Worm (Caenorhabditis elegans): ENCODE data around the gene taf-6.1.

Gene taf-6.1

DNA sequence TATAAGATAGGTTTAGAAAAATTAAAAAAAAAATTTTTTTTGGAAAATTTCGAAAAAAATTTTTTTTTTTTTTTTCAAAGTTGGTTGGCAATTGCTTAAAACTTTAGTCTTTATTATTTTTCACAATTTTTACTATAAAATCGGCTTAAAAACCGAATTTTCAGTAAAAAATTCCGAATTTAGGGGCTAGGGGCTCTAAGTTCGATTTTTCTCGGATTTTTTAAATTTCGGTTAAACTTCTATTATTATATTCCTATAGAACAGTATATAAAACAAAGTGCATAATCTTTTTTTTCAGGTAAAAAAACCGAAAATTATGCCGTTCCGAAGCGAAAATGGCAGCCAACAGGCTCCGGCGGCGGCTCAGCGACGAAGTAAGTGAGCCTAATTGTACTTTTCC, 8.7 kb downstream of the taf-6.1 start, which contains the start of gene pod-2:
Gene pod-2, plus strand, starts transcription at position 301 of the 400 bp plus-strand sequence.
- TF ChIP-seq ceh-16 (tag; optimal IDR thresholded peaks at IDR 0.05) = no peak
- no peak for TF ChIP-seq ztf-11 (tag; optimal IDR thresholded peaks at IDR 0.05)
- no peak for TF ChIP-seq mdl-1 (tag; optimal IDR thresholded peaks at IDR 0.05)
- TF ChIP-seq unc-55 (GFP tag; optimal IDR thresholded peaks at IDR 0.05) = no peak
- no peak for TF ChIP-seq ZK546.5 (tag; optimal IDR thresholded peaks at IDR 0.05)
- TF ChIP-seq ztf-1 (GFP tag; conservative IDR thresholded peaks at IDR 0.05) = no peak
- TF ChIP-seq F13H6.1 (tag; optimal IDR thresholded peaks at IDR 0.05) = no peak
- no peak for TF ChIP-seq lin-11 (tag; optimal IDR thresholded peaks at IDR 0.05)
- TF ChIP-seq egl-27 (tag; optimal IDR thresholded peaks at IDR 0.05) = no peak
- TF ChIP-seq Y55F3AM.14 (GFP tag; optimal IDR thresholded peaks at IDR 0.05) = no peak
- no peak for TF ChIP-seq ama-1 (optimal IDR thresholded peaks at IDR 0.05)
- TF ChIP-seq mbf-1 (tag; optimal IDR thresholded peaks at IDR 0.05) = no peak
- TF ChIP-seq nhr-77 (tag; optimal IDR thresholded peaks at IDR 0.05) = no peak
- no peak for TF ChIP-seq nhr-6 (tag; optimal IDR thresholded peaks at IDR 0.05)

DNA sequence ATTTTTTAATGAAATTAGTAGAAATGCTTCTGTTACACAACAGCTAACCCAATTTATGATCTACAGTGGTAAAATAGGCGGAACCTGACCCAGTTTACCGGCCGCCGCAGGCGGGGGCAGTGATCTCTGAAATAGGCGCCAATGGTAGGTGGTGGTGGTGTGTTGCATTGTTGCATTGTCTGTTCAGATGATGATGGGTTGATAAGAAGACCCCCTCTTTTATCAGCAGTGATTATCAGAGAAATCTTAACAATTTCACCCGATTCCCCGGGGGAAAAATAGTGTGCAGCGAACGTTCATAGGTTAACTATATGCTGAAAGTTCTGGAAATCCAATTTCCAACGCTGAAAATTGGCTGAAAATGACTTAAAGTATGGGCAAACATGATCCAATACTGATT, 10.8 kb downstream of the taf-6.1 start:
- TF ChIP-seq sma-9 (GFP tag; optimal IDR thresholded peaks at IDR 0.05) (peak; percentile 42), sma-9 (tag; optimal IDR thresholded peaks at IDR 0.05) (no peak), fos-1 (tag; optimal IDR thresholded peaks at IDR 0.05) (peak; percentile 60), mdl-1 (tag; optimal IDR thresholded peaks at IDR 0.05) (no peak), F13H6.1 (tag; optimal IDR thresholded peaks at IDR 0.05) (no peak), crh-2 (tag; optimal IDR thresholded peaks at IDR 0.05) (peak; percentile 4)

DNA sequence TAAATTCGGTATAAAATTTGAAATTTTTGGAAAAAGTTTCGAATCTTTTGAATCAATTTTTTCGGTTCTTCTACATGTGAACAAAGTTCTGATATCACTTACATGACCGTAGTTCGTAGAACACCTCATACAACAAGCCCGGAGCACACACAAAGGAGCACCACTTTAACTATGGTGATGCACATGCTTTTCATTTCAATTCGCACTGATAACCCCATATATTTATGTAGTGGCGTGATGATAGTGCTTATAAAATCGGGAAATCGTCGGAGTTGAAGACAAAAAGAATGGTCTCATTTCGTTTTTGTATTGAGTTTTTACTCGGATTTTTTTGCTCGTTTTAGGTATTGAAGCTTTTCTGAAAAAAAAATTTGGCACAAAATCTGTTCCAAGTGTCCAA, 12.9 kb downstream of the taf-6.1 start, which contains the start of gene W09B6.4:
Gene W09B6.4, minus strand, starts transcription at position 151 of the 400 bp plus-strand sequence.
- TF ChIP-seq nhr-12 (tag; optimal IDR thresholded peaks at IDR 0.05) = no peak
- no peak for TF ChIP-seq ztf-1 (GFP tag; conservative IDR thresholded peaks at IDR 0.05)
- TF ChIP-seq R02D3.7 (tag; optimal IDR thresholded peaks at IDR 0.05) = no peak
- TF ChIP-seq fos-1 (tag; optimal IDR thresholded peaks at IDR 0.05) = peak; percentile 18
- TF ChIP-seq mdl-1 (tag; optimal IDR thresholded peaks at IDR 0.05) = peak in 1 of 2 experiments; percentile 1
- TF ChIP-seq alr-1 (tag; optimal IDR thresholded peaks at IDR 0.05) = no peak
- peak; percentile 29 for TF ChIP-seq skn-1 (tag; optimal IDR thresholded peaks at IDR 0.05)

DNA sequence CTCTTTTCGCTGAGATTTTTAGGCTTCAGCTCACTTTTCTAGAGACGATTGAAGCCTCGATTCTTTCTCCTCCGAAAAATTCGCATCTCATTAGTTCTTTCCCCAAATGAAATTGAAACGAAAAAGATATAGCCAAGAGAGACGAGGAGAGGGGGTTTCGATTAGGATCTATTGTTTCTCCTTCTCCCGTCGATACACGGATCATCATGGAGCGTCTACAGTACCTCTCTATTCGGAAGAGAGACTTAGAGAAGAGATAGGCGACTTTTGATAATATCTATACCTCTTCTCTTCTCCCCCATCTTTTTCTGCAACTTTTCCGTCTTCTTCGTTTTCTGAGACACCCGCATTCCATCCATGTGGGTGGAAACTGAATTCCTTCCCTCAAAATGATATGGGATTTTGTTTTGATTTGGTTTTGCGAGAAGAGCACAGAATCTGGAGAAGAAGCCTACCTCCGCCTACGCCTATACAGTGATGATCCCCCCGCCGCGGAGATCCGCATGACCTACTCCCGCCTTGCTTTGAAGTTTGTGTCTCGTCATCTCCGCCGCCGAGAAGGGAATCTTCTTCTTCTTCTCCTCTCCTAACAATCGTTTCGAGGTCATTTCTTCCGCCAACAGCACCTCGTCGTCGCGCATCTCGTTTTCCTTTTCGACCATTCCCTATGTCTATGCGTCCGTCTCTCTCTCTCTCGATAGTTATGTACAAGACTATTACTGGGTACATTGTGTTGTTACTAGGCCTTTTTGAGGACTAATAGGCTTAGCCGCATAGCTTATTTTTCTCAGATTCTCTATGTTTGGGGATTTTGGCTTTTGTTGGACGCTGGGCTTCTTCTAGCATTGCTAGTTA, 14.2 kb downstream of the taf-6.1 start:
- TF ChIP-seq unc-62 (GFP tag; optimal IDR thresholded peaks at IDR 0.05) (no peak), unc-55 (GFP tag; optimal IDR thresholded peaks at IDR 0.05) (no peak), Y55F3AM.14 (GFP tag; optimal IDR thresholded peaks at IDR 0.05) (no peak), fos-1 (tag; optimal IDR thresholded peaks at IDR 0.05) (peak; percentile 2), blmp-1 (tag; optimal IDR thresholded peaks at IDR 0.05; ENCODE audit: insufficient read depth) (peak; percentile 50), ztf-1 (GFP tag; conservative IDR thresholded peaks at IDR 0.05) (no peak), mab-5 (tag; optimal IDR thresholded peaks at IDR 0.05) (no peak), nhr-25 (tag; optimal IDR thresholded peaks at IDR 0.05) (peak; percentile 20), egl-27 (tag; optimal IDR thresholded peaks at IDR 0.05) (no peak), crh-2 (tag; optimal IDR thresholded peaks at IDR 0.05) (peak; percentile 26)

DNA sequence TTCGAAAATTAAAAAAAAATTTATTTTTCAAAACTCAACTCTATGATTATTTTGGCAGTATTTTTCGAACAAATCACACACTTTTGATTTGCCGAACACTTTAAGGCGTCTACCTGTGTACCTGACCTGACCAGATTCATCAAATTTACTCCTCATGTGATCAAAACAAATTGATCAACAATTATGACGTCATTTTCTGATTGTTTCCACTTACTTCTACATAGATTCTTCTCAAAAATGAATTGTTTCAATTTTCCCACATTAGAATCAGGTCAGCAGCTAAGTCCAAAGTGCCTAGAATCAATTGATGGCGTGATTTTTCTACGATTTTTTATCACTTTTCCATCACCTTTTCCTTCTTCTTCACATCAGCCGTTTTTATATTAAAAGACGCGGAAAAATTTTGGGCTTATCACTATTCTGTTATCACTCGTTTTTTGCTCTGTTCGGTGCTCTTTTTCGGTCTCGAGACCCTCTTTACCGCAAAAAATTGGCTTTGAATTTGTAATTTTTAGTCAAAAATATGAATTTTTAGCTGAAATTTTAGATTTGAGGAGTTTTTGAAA, 15.5 kb downstream of the taf-6.1 start:
- TF ChIP-seq sma-3 (GFP tag; optimal IDR thresholded peaks at IDR 0.05) = peak; percentile 68
- no peak for TF ChIP-seq ZK546.5 (tag; optimal IDR thresholded peaks at IDR 0.05)
- no peak for TF ChIP-seq unc-55 (GFP tag; optimal IDR thresholded peaks at IDR 0.05)
- no peak for TF ChIP-seq alr-1 (tag; optimal IDR thresholded peaks at IDR 0.05)
- no peak for TF ChIP-seq nhr-23 (tag; optimal IDR thresholded peaks at IDR 0.05)
- peak; percentile 44 for TF ChIP-seq fos-1 (tag; optimal IDR thresholded peaks at IDR 0.05)
- no peak for TF ChIP-seq snpc-4 (tag; optimal IDR thresholded peaks at IDR 0.05)
- TF ChIP-seq crh-2 (tag; optimal IDR thresholded peaks at IDR 0.05) = peak; percentile 36

DNA sequence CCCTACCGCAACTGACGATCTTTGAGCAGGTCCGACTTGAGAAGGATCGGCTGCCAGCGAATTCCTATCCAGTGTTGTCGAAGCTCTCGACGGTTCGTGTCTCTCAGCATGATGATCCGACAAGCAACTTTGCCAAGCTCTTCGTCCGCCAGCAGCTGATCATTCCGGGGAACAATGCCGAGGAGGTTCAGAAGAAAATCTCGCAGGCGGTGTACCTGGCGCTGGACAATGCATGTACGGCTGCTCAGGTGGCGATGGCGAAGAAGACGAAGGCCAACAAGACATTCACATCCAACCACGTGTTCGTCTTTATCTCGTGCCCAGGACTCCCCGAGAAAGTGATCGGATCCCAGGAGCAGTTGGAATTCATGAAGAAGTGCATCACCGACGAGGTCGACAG, 21.6 kb downstream of the taf-6.1 start:
- TF ChIP-seq ceh-16 (tag; optimal IDR thresholded peaks at IDR 0.05) = no peak
- TF ChIP-seq lin-39 (tag; optimal IDR thresholded peaks at IDR 0.05) = no peak
- no peak for TF ChIP-seq gmeb-1 (tag; optimal IDR thresholded peaks at IDR 0.05)
- no peak for TF ChIP-seq aly-2 (tag; optimal IDR thresholded peaks at IDR 0.05)
- TF ChIP-seq nhr-23 (tag; optimal IDR thresholded peaks at IDR 0.05) = no peak
- TF ChIP-seq Y55F3AM.14 (GFP tag; optimal IDR thresholded peaks at IDR 0.05) = no peak
- TF ChIP-seq nhr-6 (tag; optimal IDR thresholded peaks at IDR 0.05) = no peak
- TF ChIP-seq mbf-1 (tag; optimal IDR thresholded peaks at IDR 0.05) = no peak
- no peak for TF ChIP-seq unc-39 (tag; optimal IDR thresholded peaks at IDR 0.05)
- no peak for TF ChIP-seq sem-4 (tag; optimal IDR thresholded peaks at IDR 0.05)
- no peak for TF ChIP-seq mab-5 (tag; optimal IDR thresholded peaks at IDR 0.05)
- no peak for TF ChIP-seq blmp-1 (tag; optimal IDR thresholded peaks at IDR 0.05; ENCODE audit: insufficient read depth)
- TF ChIP-seq sma-9 (GFP tag; optimal IDR thresholded peaks at IDR 0.05) = no peak
- no peak for TF ChIP-seq sma-9 (tag; optimal IDR thresholded peaks at IDR 0.05)
- TF ChIP-seq ceh-82 (tag; optimal IDR thresholded peaks at IDR 0.05) = no peak
- no peak for TF ChIP-seq nhr-237 (tag; optimal IDR thresholded peaks at IDR 0.05)
- TF ChIP-seq fos-1 (tag; optimal IDR thresholded peaks at IDR 0.05) = no peak
- no peak for TF ChIP-seq nhr-12 (tag; optimal IDR thresholded peaks at IDR 0.05)
- no peak for TF ChIP-seq ZK546.5 (tag; optimal IDR thresholded peaks at IDR 0.05)
- TF ChIP-seq zag-1 (tag; optimal IDR thresholded peaks at IDR 0.05) = no peak

Data from whole organism, L2 larva.